Fruit fly (Drosophila melanogaster): ENCODE results near the gene CG7394.

The CG7394 gene

DNA sequence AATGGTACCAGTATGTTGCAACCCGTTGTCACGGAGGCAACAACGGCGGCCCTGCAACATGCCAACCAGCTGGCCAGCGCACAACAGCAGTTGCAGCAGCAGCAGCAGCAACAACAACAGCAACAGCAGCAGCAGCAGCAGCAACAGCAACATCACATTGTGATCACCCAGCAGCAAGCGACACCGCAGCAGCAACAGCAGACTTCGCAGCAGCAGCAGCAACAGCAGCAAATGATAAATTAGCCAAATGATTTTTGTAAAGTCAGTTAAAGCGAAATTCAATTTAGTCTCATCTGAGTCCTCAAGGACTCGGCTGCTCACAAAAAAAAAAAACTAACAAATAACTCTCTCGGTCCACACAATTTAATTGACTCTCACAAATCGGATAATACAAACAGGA, 42.4 kb downstream of the CG7394 start:
- TF ChIP-seq CG8478 (optimal IDR thresholded peaks at IDR 0.05) (no peak), EcR (GFP tag; optimal IDR thresholded peaks at IDR 0.05) (no peak), Dll (optimal IDR thresholded peaks at IDR 0.05) (no peak), pan (optimal IDR thresholded peaks at IDR 0.05) (no peak), usp (GFP tag; optimal IDR thresholded peaks at IDR 0.05) (no peak), psq (optimal IDR thresholded peaks at IDR 0.05) (no peak)

DNA sequence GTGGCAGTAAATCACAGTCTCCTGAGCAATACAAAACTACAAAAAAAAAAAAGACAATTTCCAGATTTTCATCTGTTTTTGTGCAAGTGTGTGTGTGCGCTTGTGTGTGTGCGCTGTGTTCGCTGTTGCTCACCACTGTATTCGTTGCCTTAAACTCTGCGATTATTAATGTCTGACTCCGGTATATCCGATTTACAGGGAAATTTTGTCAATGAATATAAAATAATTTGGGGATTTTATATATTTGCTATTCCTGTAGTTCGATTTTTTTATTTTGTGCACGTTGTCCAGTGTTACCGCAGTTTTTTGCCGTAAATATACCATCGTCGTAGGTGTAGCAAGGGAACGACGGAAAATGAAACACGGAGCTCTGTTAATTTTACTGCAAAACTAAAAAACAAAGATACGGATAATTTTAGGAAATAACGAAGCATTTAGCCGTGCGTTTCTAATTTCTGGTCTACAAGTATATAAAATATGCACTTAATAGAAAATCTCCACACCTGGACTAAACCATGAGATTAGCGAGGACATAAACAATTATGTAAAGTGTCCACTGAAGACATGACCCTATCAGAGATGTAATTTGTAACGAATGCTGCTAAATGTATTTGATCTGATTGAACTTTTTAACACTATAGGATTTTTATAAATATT, 47.5 kb downstream of the CG7394 start, which contains the start of gene Duba:
TSS of gene Duba (minus strand) at position 313 of the 657 bp plus-strand sequence.
- TF ChIP-seq Dll (optimal IDR thresholded peaks at IDR 0.05) = no peak
- TF ChIP-seq CG8478 (optimal IDR thresholded peaks at IDR 0.05) = no peak
- no peak for TF ChIP-seq EcR (GFP tag; optimal IDR thresholded peaks at IDR 0.05)
- no peak for TF ChIP-seq psq (optimal IDR thresholded peaks at IDR 0.05)
- no peak for TF ChIP-seq usp (GFP tag; optimal IDR thresholded peaks at IDR 0.05)
- TF ChIP-seq pan (optimal IDR thresholded peaks at IDR 0.05) = no peak

DNA sequence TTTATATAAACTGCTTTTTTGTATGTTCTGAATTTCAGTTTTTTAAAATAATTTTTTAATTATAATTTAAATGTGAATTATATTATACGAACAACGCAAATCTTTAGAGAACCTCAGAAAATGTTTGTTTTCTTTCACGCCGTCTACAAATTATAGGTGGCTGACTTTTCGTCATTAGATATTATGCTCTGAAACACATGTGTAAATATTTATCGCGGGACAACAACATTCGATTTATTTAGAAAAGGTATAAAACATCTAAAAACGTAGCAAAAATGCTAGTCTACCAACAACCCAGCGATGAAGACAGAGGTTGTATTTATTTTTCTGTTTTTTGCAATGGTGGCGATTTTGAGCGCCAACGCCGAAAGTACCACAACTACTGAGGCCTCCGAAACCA, 48.0 kb downstream of the CG7394 start, which contains the start of gene CG42832:
TSS of gene CG42832 (plus strand) at position 301 of the 400 bp plus-strand sequence.
- TF ChIP-seq pan (optimal IDR thresholded peaks at IDR 0.05) (no peak), CG8478 (optimal IDR thresholded peaks at IDR 0.05) (no peak), psq (optimal IDR thresholded peaks at IDR 0.05) (no peak), Dll (optimal IDR thresholded peaks at IDR 0.05) (no peak), EcR (GFP tag; optimal IDR thresholded peaks at IDR 0.05) (no peak), usp (GFP tag; optimal IDR thresholded peaks at IDR 0.05) (no peak)

All from whole organism.